Fruit fly (Drosophila melanogaster): ENCODE measurements around the gene CG15260.
A peak's percentile ranks its signal among the peaks of the same experiment; 100 is the strongest.

CG15260 gene

DNA sequence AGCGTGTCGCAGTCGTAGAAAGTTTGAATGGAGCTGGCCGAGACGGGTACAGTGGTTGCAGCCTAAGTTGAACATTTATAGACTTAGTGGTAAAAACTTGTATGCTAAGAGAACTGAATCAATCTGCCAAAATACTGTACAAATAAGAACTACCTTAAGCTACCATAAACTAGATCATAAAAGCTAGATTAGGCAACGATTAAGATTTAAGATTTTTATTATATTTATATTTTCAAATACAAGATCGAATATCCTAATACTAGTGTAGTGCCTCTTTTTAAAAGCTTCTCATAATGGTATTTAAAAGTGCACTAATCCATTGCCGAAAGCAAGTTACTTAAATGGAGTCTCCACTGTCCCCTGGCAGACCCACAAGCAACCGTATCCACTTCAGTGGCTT is 29.4 kb upstream of the CG15260 start:
- TF ChIP-seq CG4328 (GFP tag; optimal IDR thresholded peaks at IDR 0.05) (no peak), grau (tag; optimal IDR thresholded peaks at IDR 0.05) (peak; percentile 37), sens (GFP tag) (peak; percentile 2), NC2β (GFP tag; optimal IDR thresholded peaks at IDR 0.05) (no peak), Side (GFP tag; optimal IDR thresholded peaks at IDR 0.05) (no peak)

DNA sequence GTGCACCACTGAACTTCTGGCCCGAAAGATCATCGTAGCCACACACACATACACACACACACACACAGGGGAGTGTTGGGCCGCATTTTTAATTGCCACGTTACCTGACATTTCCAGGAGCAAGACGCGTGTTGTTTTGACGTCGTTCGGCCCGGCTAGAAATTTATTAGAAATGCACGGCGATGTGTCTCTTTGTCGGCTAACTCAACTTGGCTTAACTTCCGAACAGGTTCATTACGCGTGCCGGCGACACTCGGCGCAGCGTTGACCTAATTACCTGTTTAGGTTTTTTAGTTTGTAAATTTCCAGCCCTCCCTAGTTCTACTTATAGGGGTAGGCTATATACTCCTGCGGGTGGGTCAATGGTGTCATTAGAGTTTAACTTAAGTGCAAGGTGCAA is 27.8 kb upstream of the CG15260 start:
- TF ChIP-seq CG10209 (GFP tag; optimal IDR thresholded peaks at IDR 0.05) (no peak), lola (GFP tag; optimal IDR thresholded peaks at IDR 0.05) (no peak), Vsx1 (GFP tag; optimal IDR thresholded peaks at IDR 0.05) (no peak), dpn (GFP tag; optimal IDR thresholded peaks at IDR 0.05) (no peak), bigmax (GFP tag; optimal IDR thresholded peaks at IDR 0.05) (no peak), kni (GFP tag; optimal IDR thresholded peaks at IDR 0.05) (peak; percentile 62), cg (GFP tag; optimal IDR thresholded peaks at IDR 0.05) (peak; percentile 9), CG15479 (GFP tag; optimal IDR thresholded peaks at IDR 0.05) (peak; percentile 25), HLH4C (GFP tag; IDR thresholded peaks at IDR 0.05; ENCODE audit: partially characterized antibody) (no peak), twi (tag; optimal IDR thresholded peaks at IDR 0.05) (no peak), CG5180 (GFP tag; optimal IDR thresholded peaks at IDR 0.05) (no peak), ac (GFP tag; optimal IDR thresholded peaks at IDR 0.05) (no peak), cad (GFP tag; optimal IDR thresholded peaks at IDR 0.05) (peak; percentile 7), CG14860 (GFP tag; IDR thresholded peaks at IDR 0.05; ENCODE audit: partially characterized antibody) (no peak), gro (GFP tag; optimal IDR thresholded peaks at IDR 0.05) (no peak), CG7271 (tag; optimal IDR thresholded peaks at IDR 0.05) (no peak), tll (GFP tag; optimal IDR thresholded peaks at IDR 0.05) (peak in 1 of 2 experiments; percentile 97), Ada2b (GFP tag; IDR thresholded peaks at IDR 0.05) (no peak), her (GFP tag; optimal IDR thresholded peaks at IDR 0.05) (no peak), tna (GFP tag; IDR thresholded peaks at IDR 0.05; ENCODE audit: partially characterized antibody) (no peak), PHDP (tag; optimal IDR thresholded peaks at IDR 0.05) (no peak), ewg (GFP tag; optimal IDR thresholded peaks at IDR 0.05) (no peak), bsh (GFP tag; optimal IDR thresholded peaks at IDR 0.05) (no peak), CG9876 (GFP tag; optimal IDR thresholded peaks at IDR 0.05) (no peak), zen (tag; optimal IDR thresholded peaks at IDR 0.05) (peak; percentile 94), CG7556 (GFP tag; optimal IDR thresholded peaks at IDR 0.05) (no peak), lab (GFP tag; optimal IDR thresholded peaks at IDR 0.05) (no peak), pfk (GFP tag; optimal IDR thresholded peaks at IDR 0.05) (no peak), D (optimal IDR thresholded peaks at IDR 0.05) (peak; percentile 7), D (GFP tag; optimal IDR thresholded peaks at IDR 0.05) (no peak), Spps (tag; optimal IDR thresholded peaks at IDR 0.05) (no peak), Xrp1 (GFP tag; IDR thresholded peaks at IDR 0.05) (no peak), seq (GFP tag; IDR thresholded peaks at IDR 0.05) (no peak), repo (GFP tag; optimal IDR thresholded peaks at IDR 0.05) (no peak), CG11695 (GFP tag; IDR thresholded peaks at IDR 0.05) (no peak)

All from whole organism, embryonic.